Fruit fly (Drosophila melanogaster) whole organism, embryonic: ENCODE data around the gene CG11836.
A peak's percentile ranks its signal among the peaks of the same experiment; 100 is the strongest.

Source experiments
- Atf3 ChIP-seq: fragments of 200-800 bp; sonication (Bioruptor generic); optimal IDR thresholded peaks from 3 replicates; lab custom pipeline; 2016; ENCODE audit warnings: missing biosample characterization, missing genetic modification characterization
- CG11696 ChIP-seq: fragments of 200-800 bp; sonication (Bioruptor generic); IDR thresholded peaks from 2 replicates; pipeline ENCODE4 v1.3.6; 2022; ENCODE audit warnings: missing biosample characterization, missing genetic modification characterization
- CG12071 ChIP-seq: fragments of 200-800 bp; sonication (Bioruptor generic); optimal IDR thresholded peaks from 3 replicates; lab custom pipeline; 2018; ENCODE audit warnings: missing biosample characterization, mild to moderate bottlenecking, missing genetic modification characterization
- CG14667 ChIP-seq: fragments of 200-800 bp; sonication (Bioruptor generic); IDR thresholded peaks from 2 replicates; pipeline ENCODE4 v1.3.6; 2022; ENCODE audit warnings: missing biosample characterization, missing genetic modification characterization
- CG14710 ChIP-seq: fragments of 200-800 bp; sonication (Bioruptor generic); optimal IDR thresholded peaks from 3 replicates; lab custom pipeline; 2019; ENCODE audit warnings: missing biosample characterization, mild to moderate bottlenecking, missing genetic modification characterization, moderate library complexity
- CG14965 ChIP-seq: fragments of 200-800 bp; sonication (Bioruptor generic); optimal IDR thresholded peaks from 2 replicates; lab custom pipeline; 2016; ENCODE audit warnings: missing biosample characterization, missing genetic modification characterization, borderline replicate concordance
- CG16815 ChIP-seq: fragments of 200-800 bp; sonication (Bioruptor generic); optimal IDR thresholded peaks from 3 replicates; lab custom pipeline; 2017; ENCODE audit warnings: missing biosample characterization, mild to moderate bottlenecking, missing genetic modification characterization
- CG2875 ChIP-seq: fragments of 200-800 bp; sonication (Bioruptor generic); optimal IDR thresholded peaks from 2 replicates; lab custom pipeline; 2017; ENCODE audit warnings: missing biosample characterization, mild to moderate bottlenecking, missing genetic modification characterization, missing genetic modification reagents
- CG31441 ChIP-seq: fragments of 200-800 bp; sonication (Bioruptor generic); IDR thresholded peaks from 2 replicates; pipeline ENCODE4 v1.3.6; 2022; ENCODE audit warnings: missing biosample characterization, missing genetic modification characterization
- CG33213 ChIP-seq: fragments of 200-800 bp; sonication (Bioruptor generic); optimal IDR thresholded peaks from 3 replicates; lab custom pipeline; 2016; ENCODE audit warnings: missing biosample characterization, missing genetic modification characterization
- CG34422 ChIP-seq: fragments of 200-800 bp; sonication (Bioruptor generic); IDR thresholded peaks from 3 replicates; pipeline ENCODE4 v1.3.6; 2022; ENCODE audit warnings: missing biosample characterization, missing genetic modification characterization
- CG3847 ChIP-seq: fragments of 200-800 bp; sonication (Bioruptor generic); IDR thresholded peaks from 2 replicates; pipeline ENCODE4 v1.3.6; 2022; ENCODE audit warnings: missing biosample characterization, missing genetic modification characterization
- CG4282 ChIP-seq: fragments of 200-800 bp; sonication (Bioruptor generic); optimal IDR thresholded peaks from 2 replicates; lab custom pipeline; 2016; ENCODE audit warnings: missing biosample characterization, missing genetic modification characterization
- CG4820 ChIP-seq: fragments of 200-800 bp; sonication (Bioruptor generic); optimal IDR thresholded peaks from 3 replicates; lab custom pipeline; 2016; ENCODE audit warnings: missing biosample characterization, missing genetic modification characterization
- CG6175 ChIP-seq: fragments of 200-800 bp; sonication (Bioruptor generic); IDR thresholded peaks from 3 replicates; pipeline ENCODE4 v1.3.6; 2022; ENCODE audit warnings: missing biosample characterization, missing genetic modification characterization
- CG6854 ChIP-seq: fragments of 200-800 bp; sonication (Bioruptor generic); optimal IDR thresholded peaks from 3 replicates; lab custom pipeline; 2017; ENCODE audit warnings: missing biosample characterization, mild to moderate bottlenecking, missing genetic modification characterization
- CG8944 ChIP-seq: fragments of 200-800 bp; sonication (Bioruptor generic); optimal IDR thresholded peaks from 3 replicates; lab custom pipeline; 2016; ENCODE audit warnings: missing biosample characterization, missing genetic modification characterization
- Ets65A ChIP-seq: fragments of 200-800 bp; sonication (Bioruptor generic); peaks from one replicate; lab custom pipeline; 2016; ENCODE audit warnings: missing biosample characterization, missing genetic modification characterization
- Hr3 ChIP-seq: fragments of 200-800 bp; sonication (Bioruptor generic); optimal IDR thresholded peaks from 3 replicates; lab custom pipeline; 2016; ENCODE audit warnings: missing biosample characterization, missing genetic modification characterization
- Kr ChIP-seq: fragments of 200-800 bp; sonication (Bioruptor generic); optimal IDR thresholded peaks from 2 replicates; lab custom pipeline; 2017; ENCODE audit warnings: missing biosample characterization, mild to moderate bottlenecking, missing genetic modification characterization
- Poxn ChIP-seq: fragments of 200-800 bp; sonication (Bioruptor generic); IDR thresholded peaks from 2 replicates; pipeline ENCODE4 v1.3.6; 2022; ENCODE audit warnings: missing biosample characterization, missing genetic modification characterization
- Sox102F ChIP-seq: fragments of 200-800 bp; sonication (Bioruptor generic); optimal IDR thresholded peaks from 2 replicates; lab custom pipeline; 2018; ENCODE audit warnings: missing biosample characterization, mild to moderate bottlenecking, missing genetic modification characterization, moderate library complexity
- YL-1 ChIP-seq: fragments of 200-800 bp; sonication (Bioruptor generic); optimal IDR thresholded peaks from 3 replicates; lab custom pipeline; 2017; ENCODE audit warnings: missing biosample characterization, mild to moderate bottlenecking, missing genetic modification characterization
- amos ChIP-seq: fragments of 200-800 bp; sonication (Bioruptor generic); IDR thresholded peaks from 2 replicates; pipeline ENCODE4 v1.3.6; 2022; ENCODE audit warnings: missing biosample characterization, missing genetic modification characterization; ENCODE audit not compliant: partially characterized antibody
- chinmo ChIP-seq: fragments of 200-800 bp; sonication (Bioruptor generic); IDR thresholded peaks from 4 replicates; pipeline ENCODE4 v1.3.6; 2022; ENCODE audit warnings: missing biosample characterization, missing genetic modification characterization; ENCODE audit not compliant: partially characterized antibody
- chn ChIP-seq: fragments of 200-800 bp; sonication (Bioruptor generic); optimal IDR thresholded peaks from 2 replicates; lab custom pipeline; 2016; ENCODE audit warnings: missing biosample characterization, missing genetic modification characterization
- ci ChIP-seq: fragments of 200-800 bp; sonication (Bioruptor generic); IDR thresholded peaks from 3 replicates; pipeline ENCODE4 v1.3.6; 2022; ENCODE audit warnings: missing biosample characterization, missing genetic modification characterization
- dmrt99B ChIP-seq: fragments of 200-800 bp; sonication (Bioruptor generic); optimal IDR thresholded peaks from 2 replicates; lab custom pipeline; 2018; ENCODE audit warnings: missing biosample characterization, mild to moderate bottlenecking, missing genetic modification characterization, moderate library complexity
- eve ChIP-seq, 2 experiments: fragments of >200 bp; optimal IDR thresholded peaks; 2 replicates each; lab custom pipeline; 2017; ENCODE audit warnings: missing biosample characterization in 2 of 2, missing genetic modification characterization in 2 of 2
- gsb-n ChIP-seq: fragments of 200-800 bp; sonication (Bioruptor generic); optimal IDR thresholded peaks from 3 replicates; lab custom pipeline; 2018; ENCODE audit warnings: missing biosample characterization, mild to moderate bottlenecking, missing genetic modification characterization
- pita ChIP-seq: fragments of 200-800 bp; sonication (Bioruptor generic); optimal IDR thresholded peaks from 2 replicates; lab custom pipeline; 2017; ENCODE audit warnings: missing biosample characterization, mild to moderate bottlenecking, missing genetic modification characterization
- pzg ChIP-seq: fragments of 200-800 bp; sonication (Bioruptor generic); optimal IDR thresholded peaks from 3 replicates; lab custom pipeline; 2018; ENCODE audit warnings: missing biosample characterization, mild to moderate bottlenecking, missing genetic modification characterization, moderate library complexity
- sisA ChIP-seq: fragments of 200-800 bp; sonication (Bioruptor generic); IDR thresholded peaks from 2 replicates; pipeline ENCODE4 v1.3.6; 2022; ENCODE audit warnings: missing biosample characterization, missing genetic modification characterization
- sob ChIP-seq: fragments of 200-800 bp; sonication (Bioruptor generic); IDR thresholded peaks from 2 replicates; pipeline ENCODE4 v1.3.6; 2022; ENCODE audit warnings: missing biosample characterization, missing genetic modification characterization
- tap ChIP-seq: fragments of 200-800 bp; optimal IDR thresholded peaks from 3 replicates; lab custom pipeline; 2019; ENCODE audit warnings: missing biosample characterization, mild to moderate bottlenecking, missing genetic modification characterization, moderate library complexity
- tio ChIP-seq: fragments of 200-800 bp; sonication (Bioruptor generic); optimal IDR thresholded peaks from 2 replicates; lab custom pipeline; 2017; ENCODE audit warnings: missing biosample characterization, missing genetic modification characterization, inconsistent platforms
- ttk ChIP-seq: fragments of 200-800 bp; sonication (Bioruptor generic); IDR thresholded peaks from 2 replicates; pipeline ENCODE4 v2.1.2; 2022; ENCODE audit warnings: missing biosample characterization, missing genetic modification characterization
- tx ChIP-seq: fragments of 200-800 bp; sonication (Bioruptor generic); optimal IDR thresholded peaks from 2 replicates; lab custom pipeline; 2016; ENCODE audit warnings: missing biosample characterization, missing genetic modification characterization
- unpg ChIP-seq: fragments of 200-800 bp; sonication (Bioruptor generic); optimal IDR thresholded peaks from 3 replicates; lab custom pipeline; 2018; ENCODE audit warnings: missing biosample characterization, mild to moderate bottlenecking, missing genetic modification characterization, moderate library complexity
- wdn ChIP-seq: fragments of 200-800 bp; sonication (Bioruptor generic); IDR thresholded peaks from 2 replicates; pipeline ENCODE4 v1.3.6; 2022; ENCODE audit warnings: missing biosample characterization, missing genetic modification characterization

The CG11836 gene

DNA sequence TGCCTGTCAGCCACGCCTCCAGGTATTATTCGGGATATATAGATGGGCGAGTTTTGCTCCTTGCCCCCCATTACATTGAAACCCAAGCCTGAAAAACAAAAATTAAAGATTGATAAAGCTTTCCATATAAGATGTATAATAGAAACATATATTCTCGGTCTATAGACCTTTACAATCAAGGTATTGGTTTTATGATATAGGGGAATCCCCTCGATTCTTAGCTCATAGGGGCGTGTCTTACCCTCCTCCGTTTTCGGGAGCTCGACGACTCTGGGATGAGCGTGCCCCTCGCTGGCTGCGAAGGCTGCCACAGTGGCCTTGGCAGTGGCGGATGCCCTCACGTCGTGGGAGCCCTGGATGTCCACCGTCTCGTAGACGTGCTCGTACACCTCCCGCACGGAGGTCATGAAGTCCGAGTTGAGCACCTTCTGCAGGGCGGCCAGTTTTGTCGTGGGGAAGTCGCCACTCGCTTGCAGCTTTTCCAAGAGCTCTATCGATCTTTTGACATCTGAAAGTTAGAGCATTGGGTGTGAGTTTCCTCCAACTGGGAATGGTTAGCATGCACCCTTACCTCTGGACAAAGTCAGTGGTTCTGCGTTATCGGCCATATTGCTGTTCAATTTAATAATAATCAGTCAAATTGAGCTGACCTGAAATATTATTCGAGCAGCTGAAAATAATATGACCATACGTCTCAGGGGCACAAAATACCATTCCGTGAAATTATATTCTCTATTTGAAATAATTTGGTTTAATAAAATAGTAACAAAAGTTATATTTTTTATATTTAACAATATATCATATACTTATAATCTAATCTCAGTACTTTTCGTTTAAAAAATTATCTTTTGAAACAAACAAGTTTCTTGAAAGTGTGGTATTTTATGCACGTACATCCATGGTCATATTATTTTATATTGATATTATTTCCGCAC lies 5.8 kb upstream of the CG11836 start, which contains the start of the genes veli and PQBP1 (continued):
- TF ChIP-seq CG4820 (GFP tag; lab: Kevin White, UChicago), result no peak
- TF ChIP-seq CG11696 (GFP tag; lab: Robert Waterston, UW), result no peak
- no peak for TF ChIP-seq CG12071 (GFP tag; lab: Kevin White, UChicago)
- peak; percentile 6; the same call in 1 of the 3 replicates for TF ChIP-seq CG34422 (GFP tag; lab: Robert Waterston, UW)
- no peak for TF ChIP-seq CG8944 (GFP tag; lab: Kevin White, UChicago)
- no peak for TF ChIP-seq CG6854 (GFP tag; lab: Kevin White, UChicago)
- no peak for TF ChIP-seq Atf3 (GFP tag; lab: Kevin White, UChicago)
- TF ChIP-seq CG14965 (GFP tag; lab: Kevin White, UChicago), result no peak
- peak; percentile 12 for TF ChIP-seq YL-1 (GFP tag; lab: Kevin White, UChicago)
- TF ChIP-seq CG14710 (tag; lab: Kevin White, UChicago), result peak; percentile 50
- TF ChIP-seq pzg (GFP tag; lab: Kevin White, UChicago), result peak; percentile 20
- no peak for TF ChIP-seq CG3847
- no peak for TF ChIP-seq gsb-n (tag; lab: Kevin White, UChicago)
- TF ChIP-seq CG31441, result no peak
- no peak for TF ChIP-seq tx (GFP tag; lab: Kevin White, UChicago)
- TF ChIP-seq CG16815 (GFP tag; lab: Kevin White, UChicago), result no peak
- no peak for TF ChIP-seq tap
- no peak for TF ChIP-seq CG6175 (GFP tag; lab: Robert Waterston, UW)
- no peak for TF ChIP-seq Kr (GFP tag; lab: Kevin White, UChicago)
- no peak for TF ChIP-seq chn (GFP tag; lab: Kevin White, UChicago)
- no peak for TF ChIP-seq eve (GFP tag; optimal IDR thresholded peaks at IDR 0.05; lab: Kevin White, UChicago)
- TF ChIP-seq chinmo (GFP tag; lab: Robert Waterston, UW), result no peak
- no peak for TF ChIP-seq tio (GFP tag; lab: Kevin White, UChicago)
- no peak for TF ChIP-seq dmrt99B (tag; lab: Kevin White, UChicago)
- no peak for TF ChIP-seq Hr3
- TF ChIP-seq CG14667 (GFP tag; lab: Robert Waterston, UW), result no peak
- TF ChIP-seq amos, result 0 out of 2 replicates have a peak, but pooled peaks have one; percentile 18
- TF ChIP-seq ci (GFP tag; lab: Robert Waterston, UW), result no peak
- TF ChIP-seq pita (GFP tag; lab: Kevin White, UChicago), result no peak
- no peak for TF ChIP-seq sisA (GFP tag; lab: Robert Waterston, UW)
- no peak for TF ChIP-seq ttk (GFP tag; lab: Robert Waterston, UW)
- no peak for TF ChIP-seq unpg (GFP tag; lab: Kevin White, UChicago)
- TF ChIP-seq CG2875 (GFP tag; lab: Kevin White, UChicago), result no peak
- TF ChIP-seq wdn (GFP tag; lab: Robert Waterston, UW), result no peak
- TF ChIP-seq CG33213 (GFP tag; lab: Kevin White, UChicago), result no peak
- no peak for TF ChIP-seq Sox102F (GFP tag; lab: Kevin White, UChicago)
- no peak for TF ChIP-seq Poxn (GFP tag; lab: Robert Waterston, UW)
- no peak for TF ChIP-seq CG4282 (GFP tag; lab: Kevin White, UChicago)

DNA sequence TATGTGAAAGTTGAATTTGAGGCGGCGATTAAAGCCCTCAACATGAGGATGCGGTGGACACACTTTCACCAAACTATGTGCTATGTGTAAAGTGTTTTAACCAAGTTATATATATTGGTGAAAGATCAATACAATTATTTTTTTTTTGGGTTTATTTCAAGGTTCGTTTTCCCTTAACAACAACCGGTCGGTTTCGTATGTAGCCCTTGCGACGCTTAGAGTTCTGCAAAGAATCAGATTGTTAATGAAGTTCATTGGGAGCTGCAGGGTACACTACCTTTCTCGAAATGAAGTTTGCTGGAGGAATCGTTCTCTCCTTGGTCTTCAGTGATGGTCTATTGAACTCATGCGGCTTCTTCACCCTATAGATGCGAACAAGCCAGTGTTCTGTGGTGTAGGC lies 4.1 kb upstream of the CG11836 start:
- TF ChIP-seq Ets65A (GFP tag; lab: Kevin White, UChicago), result peak; percentile 93
- TF ChIP-seq sob (GFP tag; lab: Robert Waterston, UW), result no peak
